Worm (Caenorhabditis elegans) whole organism, L2 larva: ENCODE data around the gene B0403.5.
A peak's percentile ranks its signal among the peaks of the same experiment; 100 is the strongest.

Experiments
- C34F6.9 ChIP-seq: fragments of 150-350 bp; optimal IDR thresholded peaks from 2 replicates; lab custom pipeline; 2014; ENCODE audit warnings: missing biosample characterization, missing genetic modification characterization
- F13H6.1 ChIP-seq: sonication (generic microtip); optimal IDR thresholded peaks from 2 replicates; lab custom pipeline; 2016; ENCODE audit warnings: missing genetic modification characterization, missing compliant biosample characterization
- aly-2 ChIP-seq: fragments of 150-350 bp; optimal IDR thresholded peaks from 2 replicates; lab custom pipeline; 2014; ENCODE audit warnings: missing biosample characterization, missing genetic modification characterization
- ama-1 ChIP-seq: fragments of 150-350 bp; optimal IDR thresholded peaks from 2 replicates; lab custom pipeline; 2018; ENCODE audit warnings: inconsistent platforms
- blmp-1 ChIP-seq: sonication (generic microtip); optimal IDR thresholded peaks from 2 replicates; lab custom pipeline; 2017; ENCODE audit warnings: missing genetic modification characterization, mild to moderate bottlenecking, missing compliant biosample characterization, antibody characterized with exemption, moderate library complexity; ENCODE audit not compliant: insufficient read depth
- ceh-16 ChIP-seq: fragments of 150-350 bp; optimal IDR thresholded peaks from 2 replicates; lab custom pipeline; 2014; ENCODE audit warnings: missing biosample characterization, missing genetic modification characterization
- crh-2 ChIP-seq: sonication (generic microtip); optimal IDR thresholded peaks from 2 replicates; lab custom pipeline; 2017; ENCODE audit warnings: missing biosample characterization, missing genetic modification characterization
- elt-1 ChIP-seq: fragments of 150-350 bp; optimal IDR thresholded peaks from 2 replicates; lab custom pipeline; 2014; ENCODE audit warnings: missing biosample characterization, missing genetic modification characterization
- elt-3 ChIP-seq: sonication (generic microtip); optimal IDR thresholded peaks from 2 replicates; lab custom pipeline; 2017; ENCODE audit warnings: missing biosample characterization, missing genetic modification characterization
- fos-1 ChIP-seq: fragments of 150-350 bp; optimal IDR thresholded peaks from 2 replicates; lab custom pipeline; 2014; ENCODE audit warnings: missing biosample characterization, missing genetic modification characterization
- lin-11 ChIP-seq: fragments of 150-350 bp; sonication (generic microtip); optimal IDR thresholded peaks from 2 replicates; lab custom pipeline; 2014; ENCODE audit warnings: missing biosample characterization, missing genetic modification characterization, inconsistent platforms, mixed read lengths
- lin-13 ChIP-seq: fragments of 150-350 bp; optimal IDR thresholded peaks from 2 replicates; lab custom pipeline; 2014; ENCODE audit warnings: missing biosample characterization, missing genetic modification reagents, missing genetic modification characterization
- lin-39 ChIP-seq: fragments of 150-350 bp; optimal IDR thresholded peaks from 2 replicates; lab custom pipeline; 2014; ENCODE audit warnings: missing biosample characterization, missing genetic modification reagents, missing genetic modification characterization
- mab-5 ChIP-seq: fragments of 150-350 bp; optimal IDR thresholded peaks from 2 replicates; lab custom pipeline; 2014; ENCODE audit warnings: missing biosample characterization, missing genetic modification characterization
- mdl-1 ChIP-seq, 2 experiments: fragments of 150-350 bp in 1 of 2; sonication (generic microtip) in 1 of 2; optimal IDR thresholded peaks; 2 replicates each; lab custom pipeline; 2017; ENCODE audit warnings: missing biosample characterization in 2 of 2, missing genetic modification characterization in 2 of 2
- nhr-12 ChIP-seq: fragments of 150-350 bp; optimal IDR thresholded peaks from 2 replicates; lab custom pipeline; 2014; ENCODE audit warnings: missing biosample characterization, missing genetic modification characterization
- nhr-129 ChIP-seq: fragments of 150-350 bp; optimal IDR thresholded peaks from 2 replicates; lab custom pipeline; 2014; ENCODE audit warnings: missing biosample characterization, missing genetic modification characterization
- nhr-21 ChIP-seq: fragments of 150-350 bp; optimal IDR thresholded peaks from 2 replicates; lab custom pipeline; 2014; ENCODE audit warnings: missing biosample characterization, missing genetic modification characterization
- nhr-237 ChIP-seq: fragments of 150-350 bp; optimal IDR thresholded peaks from 2 replicates; lab custom pipeline; 2014; ENCODE audit warnings: missing biosample characterization, missing genetic modification characterization
- nhr-25 ChIP-seq: fragments of 150-350 bp; sonication (generic microtip); optimal IDR thresholded peaks from 3 replicates; lab custom pipeline; 2014; ENCODE audit warnings: missing biosample characterization, missing genetic modification characterization
- nhr-6 ChIP-seq: fragments of 150-350 bp; optimal IDR thresholded peaks from 2 replicates; lab custom pipeline; 2014; ENCODE audit warnings: missing biosample characterization, missing genetic modification characterization
- peb-1 ChIP-seq: fragments of 150-350 bp; optimal IDR thresholded peaks from 2 replicates; lab custom pipeline; 2014; ENCODE audit warnings: missing biosample characterization, missing genetic modification characterization
- sem-4 ChIP-seq: fragments of 150-350 bp; optimal IDR thresholded peaks from 2 replicates; lab custom pipeline; 2014; ENCODE audit warnings: missing biosample characterization, missing genetic modification reagents, missing genetic modification characterization
- skn-1 ChIP-seq: sonication (generic microtip); optimal IDR thresholded peaks from 2 replicates; lab custom pipeline; 2017; ENCODE audit warnings: missing biosample characterization, missing genetic modification characterization
- sma-3 ChIP-seq: sonication (generic microtip); optimal IDR thresholded peaks from 2 replicates; lab custom pipeline; 2016; ENCODE audit warnings: missing genetic modification reagents, missing genetic modification characterization, missing compliant biosample characterization
- snpc-4 ChIP-seq: fragments of 150-350 bp; optimal IDR thresholded peaks from 2 replicates; lab custom pipeline; 2014; ENCODE audit warnings: missing biosample characterization, missing genetic modification characterization
- unc-39 ChIP-seq: fragments of 150-350 bp; optimal IDR thresholded peaks from 2 replicates; lab custom pipeline; 2014; ENCODE audit warnings: missing biosample characterization, missing genetic modification characterization
- unc-55 ChIP-seq: fragments of 150-350 bp; sonication (generic microtip); optimal IDR thresholded peaks from 3 replicates; lab custom pipeline; 2014; ENCODE audit warnings: missing biosample characterization, missing genetic modification reagents, missing genetic modification characterization
- unc-62 ChIP-seq: fragments of 150-350 bp; optimal IDR thresholded peaks from 2 replicates; lab custom pipeline; 2014; ENCODE audit warnings: missing biosample characterization, missing genetic modification reagents, missing genetic modification characterization

B0403.5 gene

DNA sequence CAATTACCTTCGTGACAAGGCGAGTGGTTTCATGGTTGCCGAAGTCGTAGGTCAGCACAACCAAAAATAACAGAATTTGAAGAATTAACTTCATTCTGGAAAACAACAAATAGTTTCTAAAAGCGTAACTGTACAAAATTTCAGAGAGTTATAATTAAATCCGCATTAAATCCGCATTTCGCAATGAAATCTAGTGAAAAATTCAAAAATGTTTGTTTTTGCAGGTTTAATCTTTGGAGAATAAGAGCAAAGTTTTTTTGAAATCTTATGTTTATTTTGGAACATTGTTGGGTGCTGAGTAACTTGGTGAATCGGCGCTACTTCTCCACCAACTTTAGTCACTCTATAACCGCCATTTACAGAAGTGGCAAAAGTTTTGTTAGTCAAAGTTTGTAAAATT lies 28.4 kb downstream of the B0403.5 start, which contains the start of gene C36B7.4:
TSS of gene C36B7.4 (minus strand) at position 101 of the 400 bp plus-strand sequence.
- TF ChIP-seq blmp-1 (tag; lab: Kevin White, UChicago): no peak

DNA sequence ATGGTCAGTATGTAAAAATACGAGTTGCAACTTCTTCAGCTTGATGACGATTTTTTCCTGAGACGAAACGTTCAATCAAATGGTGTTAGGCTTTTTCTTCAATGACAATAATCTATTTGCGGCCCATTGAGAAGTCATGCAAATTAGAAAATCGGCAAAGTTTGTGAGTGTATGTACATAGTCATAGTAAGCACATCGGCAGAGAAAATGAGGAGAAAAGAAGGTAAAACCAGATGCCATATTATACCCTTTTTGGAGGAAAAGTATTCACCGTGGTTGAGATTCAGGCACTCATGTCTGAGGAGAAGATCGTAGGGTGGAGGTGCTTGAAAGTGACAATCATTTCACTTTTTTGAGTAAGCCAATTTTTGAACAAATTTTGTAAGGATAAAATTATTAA lies 38.8 kb downstream of the B0403.5 start, which contains the start of gene C36B7.5:
TSS of gene C36B7.5 (minus strand) at position 101 of the 400 bp plus-strand sequence.
- TF ChIP-seq fos-1 (no peak), snpc-4 (tag; lab: Kevin White, UChicago) (no peak), nhr-237 (tag; lab: Kevin White, UChicago) (no peak), unc-39 (tag; lab: Kevin White, UChicago) (no peak), C34F6.9 (tag; lab: Kevin White, UChicago) (no peak), elt-1 (tag; lab: Kevin White, UChicago) (no peak), nhr-12 (tag; lab: Kevin White, UChicago) (no peak), nhr-21 (no peak), nhr-6 (tag; lab: Kevin White, UChicago) (no peak), unc-62 (no peak)
- TF ChIP-seq, all 48 proteins: peak for 0

DNA sequence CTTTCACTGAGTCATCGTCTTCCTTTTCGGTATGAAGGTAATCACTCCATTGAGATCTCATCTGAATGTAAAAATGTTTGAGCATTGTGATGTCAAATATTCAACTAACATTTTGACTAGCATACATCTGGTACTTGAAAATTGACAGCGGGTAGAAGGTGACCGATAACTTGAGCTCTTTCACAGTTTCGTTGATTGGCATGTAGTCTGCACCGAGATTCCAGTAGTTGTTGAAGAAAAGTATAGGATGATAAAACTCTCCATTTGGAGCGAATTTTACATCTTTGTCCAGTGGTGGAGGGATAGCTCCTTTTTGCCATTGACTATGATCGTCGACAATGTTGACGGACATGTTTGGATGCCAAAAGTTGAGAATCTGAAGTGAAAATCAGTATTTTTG lies 41.5 kb downstream of the B0403.5 start:
- TF ChIP-seq aly-2: no peak
- TF ChIP-seq mdl-1 (tag; optimal IDR thresholded peaks at IDR 0.05; lab: Kevin White, UChicago): no peak
- no peak for TF ChIP-seq nhr-25
- TF ChIP-seq C34F6.9 (tag; lab: Kevin White, UChicago): no peak
- TF ChIP-seq peb-1 (tag; lab: Kevin White, UChicago): no peak
- no peak for TF ChIP-seq crh-2 (tag; lab: Kevin White, UChicago)
- TF ChIP-seq ceh-16 (tag; lab: Kevin White, UChicago): no peak
- no peak for TF ChIP-seq skn-1
- TF ChIP-seq lin-39 (tag; lab: Kevin White, UChicago): no peak
- TF ChIP-seq sma-3 (GFP tag; lab: Kevin White, UChicago): no peak
- TF ChIP-seq nhr-129 (tag; lab: Kevin White, UChicago): no peak
- TF ChIP-seq mab-5 (tag; lab: Kevin White, UChicago): no peak
- no peak for TF ChIP-seq sem-4 (tag; lab: Kevin White, UChicago)
- TF ChIP-seq unc-55 (GFP tag; lab: Kevin White, UChicago): no peak
- TF ChIP-seq lin-13 (GFP tag; lab: Kevin White, UChicago): no peak
- TF ChIP-seq F13H6.1 (tag; lab: Kevin White, UChicago): no peak

DNA sequence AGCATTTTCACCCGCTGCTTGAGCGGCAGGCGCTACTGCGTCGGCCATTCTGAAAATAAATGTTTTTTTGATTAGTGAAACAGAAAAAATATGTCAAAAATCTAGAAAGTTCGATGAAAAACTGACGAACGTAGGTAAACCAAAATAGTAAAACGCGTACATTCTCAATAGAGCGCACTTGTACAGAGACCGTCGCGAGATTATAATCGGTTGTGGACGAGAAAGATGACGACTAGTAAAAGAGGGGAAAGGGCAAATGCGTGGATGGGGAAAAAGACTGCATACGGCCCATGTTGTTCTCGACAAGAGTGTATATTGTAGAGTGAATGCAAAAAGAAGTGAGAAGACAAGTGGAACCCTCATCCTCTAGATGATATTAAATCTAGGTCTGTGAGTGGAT lies 42.8 kb downstream of the B0403.5 start, which contains the start of gene C36B7.6:
TSS of gene C36B7.6 (minus strand) at position 49 of the 400 bp plus-strand sequence.
- TF ChIP-seq nhr-129 (tag; lab: Kevin White, UChicago) (peak; percentile 53), crh-2 (tag; lab: Kevin White, UChicago) (peak; percentile 30), fos-1 (peak; percentile 43), C34F6.9 (tag; lab: Kevin White, UChicago) (peak; percentile 54), unc-55 (GFP tag; lab: Kevin White, UChicago) (peak; percentile 37), sma-3 (GFP tag; lab: Kevin White, UChicago) (peak; percentile 3), elt-1 (tag; lab: Kevin White, UChicago) (no peak), snpc-4 (tag; lab: Kevin White, UChicago) (no peak)
- TF ChIP-seq, all 48 proteins: peak for 6

DNA sequence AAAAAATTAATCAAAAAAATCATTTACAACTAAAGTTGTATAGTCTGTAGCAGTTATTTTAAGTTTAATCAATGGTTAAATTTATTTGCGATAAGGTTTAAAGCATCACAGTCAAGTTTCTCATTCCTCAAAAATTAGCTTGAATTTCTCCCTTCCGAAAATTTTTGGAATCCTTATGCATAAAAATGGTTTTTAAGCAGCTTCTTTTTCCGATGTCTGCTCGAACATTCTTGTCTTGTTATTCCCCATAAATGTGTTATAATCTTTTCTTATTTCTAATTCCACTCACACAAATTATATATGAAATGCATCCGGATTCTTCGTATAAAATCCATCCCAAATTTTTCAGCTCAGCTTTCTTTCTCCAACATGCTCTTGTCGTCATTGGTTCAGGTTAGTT lies 44.0 kb downstream of the B0403.5 start, which contains the start of gene C36B7.3:
TSS of gene C36B7.3 (plus strand) at position 301 of the 400 bp plus-strand sequence.
- no peak for TF ChIP-seq mdl-1 (tag; optimal IDR thresholded peaks at IDR 0.05; lab: Kevin White, UChicago)
- no peak for TF ChIP-seq lin-39 (tag; lab: Kevin White, UChicago)
- no peak for TF ChIP-seq unc-39 (tag; lab: Kevin White, UChicago)
- no peak for TF ChIP-seq elt-3 (tag; lab: Kevin White, UChicago)
- no peak for TF ChIP-seq lin-11 (tag; lab: Kevin White, UChicago)
- no peak for TF ChIP-seq nhr-21

DNA sequence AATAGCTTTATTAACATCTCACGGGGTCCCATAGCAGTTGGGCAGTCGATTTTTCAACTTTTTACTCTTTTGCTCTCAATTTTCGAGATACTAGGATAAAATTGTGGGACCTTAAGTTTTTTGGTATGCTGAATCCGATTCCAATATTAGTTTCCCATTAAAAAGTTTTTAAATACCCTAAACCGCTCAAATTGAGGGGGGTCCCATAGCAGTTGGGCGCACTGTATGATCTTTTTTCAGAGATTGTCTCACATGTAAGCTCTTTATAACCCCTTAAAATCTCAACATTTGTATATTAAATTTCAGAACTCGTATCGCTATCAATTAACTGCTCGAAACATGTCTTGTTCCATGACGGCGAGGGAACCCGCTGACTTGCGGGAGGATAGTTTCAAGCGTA lies 48.6 kb downstream of the B0403.5 start, which contains the start of gene C36B7.2:
TSS of gene C36B7.2 (plus strand) at position 301 of the 400 bp plus-strand sequence.
- TF ChIP-seq ama-1 (lab: Kevin White, UChicago): no peak
- TF ChIP-seq ceh-16 (tag; lab: Kevin White, UChicago): no peak
